Worm (Caenorhabditis elegans): ENCODE data around the gene C18C4.7.

C18C4.7 gene

ce11 chrV:5511720-5512119 is 55.3 kb downstream of the C18C4.7 start:
- TF ChIP-seq nhr-80 (tag; optimal IDR thresholded peaks at IDR 0.05) (peak; percentile 8), nhr-179 (tag; optimal IDR thresholded peaks at IDR 0.05) (no peak)

- TF ChIP-seq mcd-1 (GFP tag; IDR thresholded peaks at IDR 0.05) (no peak), nhr-80 (tag; optimal IDR thresholded peaks at IDR 0.05) (peak; percentile 78), ztf-18 (tag; optimal IDR thresholded peaks at IDR 0.05) (peak; percentile 31)
These were observed 57.1 kb downstream of the C18C4.7 start for ce11 chrV:5509966-5510365.

- TF ChIP-seq ceh-27 (GFP tag; optimal IDR thresholded peaks at IDR 0.05): no peak
- TF ChIP-seq lir-1 (GFP tag; conservative IDR thresholded peaks at IDR 0.05): no peak
- no peak for TF ChIP-seq fkh-3 (tag; optimal IDR thresholded peaks at IDR 0.05)
- no peak for TF ChIP-seq nhr-27 (tag; optimal IDR thresholded peaks at IDR 0.05)
- TF ChIP-seq Y67H2A.10 (GFP tag; conservative IDR thresholded peaks at IDR 0.05): no peak
- no peak for TF ChIP-seq attf-3 (GFP tag; conservative IDR thresholded peaks at IDR 0.05)
- TF ChIP-seq rcor-1 (GFP tag; IDR thresholded peaks at IDR 0.05): no peak
- no peak for TF ChIP-seq nfya-1 (tag; optimal IDR thresholded peaks at IDR 0.05; ENCODE audit: borderline replicate concordance, insufficient read depth)
- no peak for TF ChIP-seq athp-1 (tag; optimal IDR thresholded peaks at IDR 0.05)
- TF ChIP-seq cebp-1 (GFP tag; IDR thresholded peaks at IDR 0.05): no peak
- no peak for TF ChIP-seq cebp-1 (tag; optimal IDR thresholded peaks at IDR 0.05)
- TF ChIP-seq sptf-2 (GFP tag; optimal IDR thresholded peaks at IDR 0.05): no peak
These were observed 57.9 kb downstream of the C18C4.7 start for ce11 chrV:5509134-5509533.

ce11 chrV:5504807-5505442 is 62.1 kb downstream of the C18C4.7 start, which contains the start of the genes dnj-19 and nhr-47:
dnj-19 (minus strand) TSS chrV:5504857.
nhr-47 (plus strand) TSS chrV:5505253.
- TF ChIP-seq ztf-26 (tag; optimal IDR thresholded peaks at IDR 0.05) (peak; percentile 91), ztf-22 (GFP tag; optimal IDR thresholded peaks at IDR 0.05) (no peak), lin-26 (GFP tag; IDR thresholded peaks at IDR 0.05) (peak; percentile 49; the same call in 1 of the 2 replicates), dox-1 (GFP tag; IDR thresholded peaks at IDR 0.05) (peak; percentile 95), zim-3 (tag; optimal IDR thresholded peaks at IDR 0.05) (peak; percentile 42), nhr-179 (tag; optimal IDR thresholded peaks at IDR 0.05) (no peak), Y56A3A.18 (GFP tag; IDR thresholded peaks at IDR 0.05) (peak; percentile 96), snpc-3.4 (tag; optimal IDR thresholded peaks at IDR 0.05) (peak; percentile 42), lsy-27 (tag; optimal IDR thresholded peaks at IDR 0.05; ENCODE audit: borderline replicate concordance, insufficient read depth) (no peak), nhr-80 (tag; optimal IDR thresholded peaks at IDR 0.05) (peak; percentile 70), mxl-1 (tag; optimal IDR thresholded peaks at IDR 0.05) (no peak), aptf-2 (GFP tag; conservative IDR thresholded peaks at IDR 0.05) (no peak; the same call in 1 of the 2 replicates), let-607 (tag; optimal IDR thresholded peaks at IDR 0.05) (peak; percentile 23 to 86), ceh-58 (GFP tag; IDR thresholded peaks at IDR 0.05) (no peak), madf-6 (GFP tag; IDR thresholded peaks at IDR 0.05) (peak; percentile 89), ztf-28 (GFP tag; IDR thresholded peaks at IDR 0.05) (0 out of 2 replicates have a peak, but pooled peaks have one; percentile 19), cebp-1 (GFP tag; IDR thresholded peaks at IDR 0.05) (peak; percentile 53), cebp-1 (tag; optimal IDR thresholded peaks at IDR 0.05) (peak; percentile 89), mel-28 (tag; optimal IDR thresholded peaks at IDR 0.05; ENCODE audit: borderline replicate concordance) (no peak), F33H1.4 (GFP tag; IDR thresholded peaks at IDR 0.05) (peak; percentile 79), sdz-38 (tag; optimal IDR thresholded peaks at IDR 0.05) (no peak), F52B5.7 (tag; optimal IDR thresholded peaks at IDR 0.05) (no peak), pbrm-1 (GFP tag; IDR thresholded peaks at IDR 0.05) (peak; percentile 96), hrde-1 (tag; optimal IDR thresholded peaks at IDR 0.05; ENCODE audit: borderline replicate concordance) (no peak), rcor-1 (GFP tag; IDR thresholded peaks at IDR 0.05) (peak; percentile 91), snpc-1.3 (tag; optimal IDR thresholded peaks at IDR 0.05; ENCODE audit: insufficient read depth) (no peak), hmg-1.2 (GFP tag; IDR thresholded peaks at IDR 0.05) (peak; percentile 74), mes-4 (tag; optimal IDR thresholded peaks at IDR 0.05) (no peak), ztf-3 (GFP tag; optimal IDR thresholded peaks at IDR 0.05) (no peak), snpc-1.1 (tag; optimal IDR thresholded peaks at IDR 0.05; ENCODE audit: insufficient read depth) (no peak)

Data from whole organism, young adult.